Fruit fly (Drosophila melanogaster): ENCODE results near the gene Afti.

The Afti gene

DNA sequence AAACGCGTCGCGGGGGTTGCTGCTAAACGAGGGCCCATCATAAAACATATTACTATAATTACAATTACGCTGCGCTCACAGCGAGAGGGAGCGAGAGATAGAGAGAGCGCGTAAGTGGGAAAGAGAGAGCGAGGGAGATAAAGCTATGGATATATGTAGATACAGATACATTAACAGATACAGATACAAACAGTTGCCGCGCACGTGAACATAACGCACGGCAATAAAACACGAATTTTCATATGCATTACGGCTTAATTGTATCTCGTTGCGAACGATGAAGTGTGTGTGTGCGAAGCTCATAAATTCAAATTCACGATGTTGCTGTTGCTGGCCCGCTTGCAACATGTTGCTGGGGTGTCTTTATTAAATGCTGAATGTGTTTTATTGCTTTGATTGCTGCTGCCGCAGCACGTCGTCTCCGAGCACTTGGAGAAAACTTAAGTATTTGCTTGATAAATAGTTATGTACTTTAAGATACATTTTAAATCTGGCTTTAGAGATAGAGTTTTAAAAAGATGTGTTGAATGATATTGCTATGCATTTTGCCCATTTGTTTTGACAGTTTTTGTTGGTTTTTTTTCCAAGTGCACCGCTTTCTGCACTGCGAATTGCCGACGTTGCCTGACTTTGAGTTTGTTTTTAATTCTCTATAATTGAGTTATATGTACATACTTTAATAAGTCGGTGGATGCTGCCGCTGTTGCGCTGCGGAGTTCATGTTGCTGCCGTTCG is 43.9 kb upstream of the Afti start (continued):
- peak; percentile 90 for TF ChIP-seq seq (GFP tag; IDR thresholded peaks at IDR 0.05)
- no peak for TF ChIP-seq CG10431 (GFP tag; optimal IDR thresholded peaks at IDR 0.05)
- peak; percentile 2 for TF ChIP-seq schlank (tag; optimal IDR thresholded peaks at IDR 0.05)
- TF ChIP-seq CoRest (tag; optimal IDR thresholded peaks at IDR 0.05), result peak; percentile 77
- peak; percentile 75; the same call in 1 of the 3 replicates for TF ChIP-seq otp (GFP tag; IDR thresholded peaks at IDR 0.05)
- TF ChIP-seq CG1603 (tag; optimal IDR thresholded peaks at IDR 0.05), result peak; percentile 70
- peak; percentile 77 for TF ChIP-seq CG3847 (GFP tag; IDR thresholded peaks at IDR 0.05)
- peak; percentile 86 for TF ChIP-seq CG14050 (GFP tag; IDR thresholded peaks at IDR 0.05)
- peak; percentile 54 for TF ChIP-seq en (GFP tag; optimal IDR thresholded peaks at IDR 0.05)
- TF ChIP-seq CG4854 (GFP tag; optimal IDR thresholded peaks at IDR 0.05), result peak; percentile 46
- TF ChIP-seq amos (GFP tag; IDR thresholded peaks at IDR 0.05; ENCODE audit: partially characterized antibody), result no peak
- TF ChIP-seq CG10462 (GFP tag; optimal IDR thresholded peaks at IDR 0.05), result peak; percentile 55
- TF ChIP-seq zfh1 (GFP tag; IDR thresholded peaks at IDR 0.05), result peak; percentile 80
- TF ChIP-seq MESR4 (GFP tag; optimal IDR thresholded peaks at IDR 0.05), result no peak
- TF ChIP-seq salm (tag; optimal IDR thresholded peaks at IDR 0.05), result peak; percentile 11
- peak; percentile 78 for TF ChIP-seq CG12391 (tag; optimal IDR thresholded peaks at IDR 0.05)
- TF ChIP-seq Kr (GFP tag; optimal IDR thresholded peaks at IDR 0.05), result no peak
- peak; percentile 26; the same call in 1 of the 3 replicates for TF ChIP-seq z (GFP tag; IDR thresholded peaks at IDR 0.05)
- peak; percentile 67 for TF ChIP-seq CG9727 (GFP tag; optimal IDR thresholded peaks at IDR 0.05)
- TF ChIP-seq pho (GFP tag; optimal IDR thresholded peaks at IDR 0.05), result peak; percentile 75
- TF ChIP-seq insv (GFP tag; optimal IDR thresholded peaks at IDR 0.05), result no peak
- TF ChIP-seq Lim3 (GFP tag; IDR thresholded peaks at IDR 0.05), result 0 out of 2 replicates have a peak, but pooled peaks have one; percentile 16
- TF ChIP-seq Spps (tag; optimal IDR thresholded peaks at IDR 0.05), result no peak
- peak; percentile 43; the same call in 1 of the 3 replicates for TF ChIP-seq CG11560 (tag; IDR thresholded peaks at IDR 0.05)
- TF ChIP-seq CG33213 (GFP tag; optimal IDR thresholded peaks at IDR 0.05), result peak; percentile 8
- peak; percentile 49 to 77 for TF ChIP-seq Pdp1 (GFP tag; optimal IDR thresholded peaks at IDR 0.05)
- TF ChIP-seq CG1792 (GFP tag; optimal IDR thresholded peaks at IDR 0.05), result peak; percentile 63
- no peak for TF ChIP-seq CG6791 (GFP tag; IDR thresholded peaks at IDR 0.05; ENCODE audit: partially characterized antibody)
- no peak for TF ChIP-seq CG3995 (GFP tag; optimal IDR thresholded peaks at IDR 0.05)
- no peak for TF ChIP-seq pfk (GFP tag; optimal IDR thresholded peaks at IDR 0.05)
- TF ChIP-seq aop (GFP tag; IDR thresholded peaks at IDR 0.05), result 0 out of 2 replicates have a peak, but pooled peaks have one; percentile 34
- peak; percentile 61 for TF ChIP-seq repo (GFP tag; optimal IDR thresholded peaks at IDR 0.05)
- TF ChIP-seq CG11723 (GFP tag; optimal IDR thresholded peaks at IDR 0.05), result peak; percentile 38
- no peak for TF ChIP-seq cas (GFP tag; IDR thresholded peaks at IDR 0.05)
- TF ChIP-seq CG1602 (GFP tag; optimal IDR thresholded peaks at IDR 0.05), result peak; percentile 68
- TF ChIP-seq CG3838 (GFP tag; optimal IDR thresholded peaks at IDR 0.05), result no peak
- no peak for TF ChIP-seq CG31388 (GFP tag; optimal IDR thresholded peaks at IDR 0.05)
- TF ChIP-seq Tbp (GFP tag; optimal IDR thresholded peaks at IDR 0.05), result no peak
- TF ChIP-seq toy (GFP tag; IDR thresholded peaks at IDR 0.05), result no peak
- peak; percentile 48 for TF ChIP-seq CG3163 (GFP tag; optimal IDR thresholded peaks at IDR 0.05)
- TF ChIP-seq CG12659 (GFP tag; optimal IDR thresholded peaks at IDR 0.05), result peak; percentile 78
- TF ChIP-seq CG10565 (GFP tag; optimal IDR thresholded peaks at IDR 0.05), result peak; percentile 49
- TF ChIP-seq CG2875 (GFP tag; optimal IDR thresholded peaks at IDR 0.05), result peak; percentile 76
- peak; percentile 82 for TF ChIP-seq E2f1 (GFP tag; IDR thresholded peaks at IDR 0.05)
- no peak for TF ChIP-seq Hr78 (GFP tag; optimal IDR thresholded peaks at IDR 0.05)
- TF ChIP-seq eyg (GFP tag; optimal IDR thresholded peaks at IDR 0.05), result peak; percentile 40
- peak; percentile 68 for TF ChIP-seq CG9609 (GFP tag; optimal IDR thresholded peaks at IDR 0.05)
- no peak for TF ChIP-seq h (optimal IDR thresholded peaks at IDR 0.05)
- peak; percentile 21 for TF ChIP-seq HmgZ (tag; optimal IDR thresholded peaks at IDR 0.05)
- peak; percentile 61 for TF ChIP-seq CG9437 (GFP tag; optimal IDR thresholded peaks at IDR 0.05)

Measured in whole organism, embryonic.